Worm (Caenorhabditis elegans): ENCODE results near the gene Y54F10AR.2.

- no peak for TF ChIP-seq lin-35 (GFP tag; optimal IDR thresholded peaks at IDR 0.05)
- no peak for TF ChIP-seq F37B4.10 (GFP tag; IDR thresholded peaks at IDR 0.05)
- no peak for TF ChIP-seq ama-1 (optimal IDR thresholded peaks at IDR 0.05)
- no peak for TF ChIP-seq ama-1 (GFP tag; optimal IDR thresholded peaks at IDR 0.05)
- TF ChIP-seq ztf-3 (GFP tag; optimal IDR thresholded peaks at IDR 0.05): no peak
- TF ChIP-seq K12H6.12 (tag; optimal IDR thresholded peaks at IDR 0.05): no peak
- TF ChIP-seq unc-130 (GFP tag; optimal IDR thresholded peaks at IDR 0.05): no peak
- TF ChIP-seq rec-8 (tag; optimal IDR thresholded peaks at IDR 0.05): no peak
Measured at ce11 chrIII:2552382-2552781, 19.0 kb downstream of the Y54F10AR.2 start.
